Worm (Caenorhabditis elegans): Measurements from ENCODE around the gene cap-1.
"Not testable (repeated sequence)": the region's sequence is repeated elsewhere in the genome, so short reads cannot be mapped to it uniquely, and the experiment has no call there.

DNA sequence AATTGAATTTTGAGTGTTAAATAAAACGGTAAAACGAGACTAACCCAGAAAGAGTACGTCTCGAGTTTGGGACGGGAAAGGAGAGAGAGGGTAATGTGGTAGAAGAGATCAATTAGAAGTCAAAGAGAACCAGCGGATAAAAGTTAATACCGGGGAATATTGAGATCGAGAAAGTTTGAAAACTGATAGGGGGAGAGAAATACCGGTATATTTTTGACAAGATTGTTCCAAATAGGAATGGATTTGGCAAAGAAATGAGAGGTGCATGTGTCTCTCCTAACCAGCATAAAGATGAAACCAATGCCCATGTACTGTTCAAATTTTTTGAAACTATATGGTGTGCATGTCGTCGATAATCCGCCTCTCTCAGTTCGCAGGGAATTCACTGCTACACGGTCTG lies 24.7 kb upstream of the cap-1 start, which contains the start of gene C06E4.5:
- not testable (repeated sequence) for TF ChIP-seq ceh-36 (tag; optimal IDR thresholded peaks at IDR 0.05); ama-1 (optimal IDR thresholded peaks at IDR 0.05); hmbx-1 (tag; optimal IDR thresholded peaks at IDR 0.05); flt-1 (GFP tag; IDR thresholded peaks at IDR 0.05); sea-1 (GFP tag; conservative IDR thresholded peaks at IDR 0.05); tra-4 (tag; optimal IDR thresholded peaks at IDR 0.05); hnd-1 (tag; optimal IDR thresholded peaks at IDR 0.05); tbx-37 (GFP tag; conservative IDR thresholded peaks at IDR 0.05); hmg-4 (GFP tag; optimal IDR thresholded peaks at IDR 0.05); ceh-13 (GFP tag; optimal IDR thresholded peaks at IDR 0.05); pes-1 (GFP tag; IDR thresholded peaks at IDR 0.05); F13C5.2 (tag; optimal IDR thresholded peaks at IDR 0.05); tbx-11 (GFP tag; IDR thresholded peaks at IDR 0.05)
